Worm (Caenorhabditis elegans) whole organism, L4 larva: ENCODE results near the gene B0303.14.

Experiments used
- F49E8.2 ChIP-seq: sonication (generic microtip); optimal IDR thresholded peaks from 2 replicates; lab custom pipeline; 2016; ENCODE audit warnings: missing compliant biosample characterization, mild to moderate bottlenecking, missing genetic modification characterization, borderline replicate concordance
- T20F7.1 ChIP-seq: fragments of 200-800 bp; sonication (Bioruptor generic); optimal IDR thresholded peaks from 2 replicates; lab custom pipeline; 2018; ENCODE audit warnings: mild to moderate bottlenecking, missing genetic modification characterization, missing compliant biosample characterization
- Y5F2A.4 ChIP-seq: fragments of 200-800 bp; sonication (Bioruptor generic); optimal IDR thresholded peaks from 2 replicates; lab custom pipeline; 2018; ENCODE audit warnings: mild to moderate bottlenecking, missing genetic modification characterization, missing compliant biosample characterization
- Y75B8A.6 ChIP-seq: fragments of 200-800 bp; sonication (Bioruptor generic); IDR thresholded peaks from 2 replicates; pipeline ENCODE4 v1.3.6; 2022; ENCODE audit warnings: missing genetic modification reagents, missing genetic modification characterization, missing compliant biosample characterization
- aha-1 ChIP-seq: fragments of 150-350 bp; peaks from one replicate; lab custom pipeline; 2014; ENCODE audit warnings: missing biosample characterization, missing genetic modification characterization
- aly-2 ChIP-seq: sonication (generic microtip); optimal IDR thresholded peaks from 2 replicates; lab custom pipeline; 2018; ENCODE audit warnings: missing biosample characterization, missing genetic modification characterization
- ceh-28 ChIP-seq: fragments of 150-350 bp; optimal IDR thresholded peaks from 2 replicates; lab custom pipeline; 2014; ENCODE audit warnings: missing biosample characterization, missing genetic modification reagents, missing genetic modification characterization
- ceh-44 ChIP-seq: fragments of 200-800 bp; sonication (Bioruptor generic); IDR thresholded peaks from 2 replicates; pipeline ENCODE4 v1.3.6; 2022; ENCODE audit warnings: missing genetic modification reagents, missing genetic modification characterization, missing compliant biosample characterization
- ceh-62 ChIP-seq: sonication (generic microtip); optimal IDR thresholded peaks from 2 replicates; lab custom pipeline; 2017; ENCODE audit warnings: missing biosample characterization, missing genetic modification characterization
- ceh-82 ChIP-seq: sonication (generic microtip); optimal IDR thresholded peaks from 2 replicates; lab custom pipeline; 2017; ENCODE audit warnings: missing biosample characterization, missing genetic modification characterization
- daf-16 ChIP-seq, 3 experiments: sonication (generic microtip); optimal IDR thresholded peaks; 2 replicates each; lab custom pipeline; 2016 to 2017; ENCODE audit warnings: missing genetic modification characterization in 3 of 3, missing genetic modification reagents in 3 of 3, mild to moderate bottlenecking in 2 of 3, missing compliant biosample characterization in 2 of 3, missing biosample characterization in 1 of 3, moderate library complexity in 1 of 3
- daf-19 ChIP-seq: fragments of 200-800 bp; sonication (Bioruptor generic); conservative IDR thresholded peaks from 2 replicates; pipeline ENCODE4 v1.3.6; 2022; ENCODE audit warnings: missing genetic modification characterization, missing compliant biosample characterization
- dmd-6 ChIP-seq: fragments of 200-800 bp; sonication (Bioruptor generic); IDR thresholded peaks from 2 replicates; pipeline ENCODE4 v1.3.6; 2022; ENCODE audit warnings: missing genetic modification reagents, missing genetic modification characterization, missing compliant biosample characterization
- dmd-8 ChIP-seq: fragments of 200-800 bp; sonication (Bioruptor generic); IDR thresholded peaks from 2 replicates; pipeline ENCODE4 v1.3.6; 2022; ENCODE audit warnings: missing genetic modification characterization, missing compliant biosample characterization
- dmd-9 ChIP-seq: fragments of 200-800 bp; sonication (Bioruptor generic); IDR thresholded peaks from 2 replicates; pipeline ENCODE4 v1.3.6; 2022; ENCODE audit warnings: missing genetic modification reagents, missing genetic modification characterization, missing compliant biosample characterization
- dve-1 ChIP-seq: sonication (generic microtip); optimal IDR thresholded peaks from 2 replicates; lab custom pipeline; 2017; ENCODE audit warnings: antibody characterized with exemption, mild to moderate bottlenecking, missing genetic modification characterization, missing compliant biosample characterization; ENCODE audit not compliant: insufficient read depth
- gei-8 ChIP-seq: fragments of 200-800 bp; sonication (Bioruptor generic); optimal IDR thresholded peaks from 2 replicates; lab custom pipeline; 2018; ENCODE audit warnings: mild to moderate bottlenecking, missing genetic modification characterization, missing compliant biosample characterization
- hif-1 ChIP-seq, 2 experiments: sonication (generic microtip); optimal IDR thresholded peaks; 2 replicates each; lab custom pipeline; 2016 to 2017; ENCODE audit warnings: missing compliant biosample characterization in 2 of 2, missing genetic modification characterization in 2 of 2, missing genetic modification reagents in 2 of 2, missing genotype in 2 of 2, mild to moderate bottlenecking in 1 of 2
- hlh-11 ChIP-seq: fragments of 200-800 bp; sonication (Bioruptor generic); optimal IDR thresholded peaks from 2 replicates; lab custom pipeline; 2018; ENCODE audit warnings: mild to moderate bottlenecking, missing genetic modification characterization, missing compliant biosample characterization
- hlh-30 ChIP-seq: sonication (generic microtip); optimal IDR thresholded peaks from 2 replicates; lab custom pipeline; 2017; ENCODE audit warnings: antibody characterized with exemption, mild to moderate bottlenecking, missing genetic modification characterization, missing compliant biosample characterization; ENCODE audit not compliant: insufficient read depth
- hmg-1.1 ChIP-seq: fragments of 200-800 bp; sonication (Bioruptor generic); IDR thresholded peaks from 2 replicates; pipeline ENCODE4 v1.3.6; 2022; ENCODE audit warnings: missing genetic modification reagents, missing genetic modification characterization, missing compliant biosample characterization
- lin-13 ChIP-seq: fragments of 150-350 bp; optimal IDR thresholded peaks from 2 replicates; lab custom pipeline; 2014; ENCODE audit warnings: missing biosample characterization, missing genetic modification reagents, missing genetic modification characterization
- lin-29 ChIP-seq: fragments of 200-800 bp; sonication (Bioruptor generic); IDR thresholded peaks from 2 replicates; pipeline ENCODE4 v1.3.6; 2022; ENCODE audit warnings: missing genetic modification reagents, missing genetic modification characterization, missing compliant biosample characterization
- lin-38 ChIP-seq: fragments of 200-800 bp; sonication (Bioruptor generic); IDR thresholded peaks from 2 replicates; pipeline ENCODE4 v1.3.6; 2022; ENCODE audit warnings: missing genetic modification reagents, missing genetic modification characterization, missing compliant biosample characterization
- lir-3 ChIP-seq: sonication (generic microtip); optimal IDR thresholded peaks from 2 replicates; lab custom pipeline; 2016; ENCODE audit warnings: mild to moderate bottlenecking, missing genetic modification characterization, missing compliant biosample characterization
- lsy-2 ChIP-seq, 2 experiments: fragments of 150-350 bp in 1 of 2; sonication (generic microtip) in 1 of 2; optimal IDR thresholded peaks; 2 replicates each; lab custom pipeline; 2014 to 2017; ENCODE audit warnings: missing biosample characterization in 2 of 2, missing genetic modification characterization in 2 of 2
- madf-9 ChIP-seq: fragments of 200-800 bp; sonication (Bioruptor generic); conservative IDR thresholded peaks from 2 replicates; pipeline ENCODE4 v1.3.6; 2022; ENCODE audit warnings: missing genetic modification reagents, missing genetic modification characterization, missing compliant biosample characterization
- mdt-29 ChIP-seq: fragments of 200-800 bp; sonication (Bioruptor generic); IDR thresholded peaks from 2 replicates; pipeline ENCODE4 v1.3.6; 2022; ENCODE audit warnings: missing genetic modification reagents, missing genetic modification characterization, missing compliant biosample characterization
- mep-1 ChIP-seq: fragments of 150-350 bp; sonication (generic microtip); optimal IDR thresholded peaks from 3 replicates; lab custom pipeline; 2014; ENCODE audit warnings: missing biosample characterization, missing genetic modification characterization
- mes-2 ChIP-seq: sonication (generic microtip); optimal IDR thresholded peaks from 2 replicates; lab custom pipeline; 2016; ENCODE audit warnings: missing genotype, mild to moderate bottlenecking, missing genetic modification characterization, missing compliant biosample characterization; ENCODE audit not compliant: poor library complexity, severe bottlenecking
- nhr-102 ChIP-seq: sonication (generic microtip); optimal IDR thresholded peaks from 2 replicates; lab custom pipeline; 2016; ENCODE audit warnings: mild to moderate bottlenecking, missing genetic modification characterization, moderate library complexity, missing compliant biosample characterization
- nhr-11 ChIP-seq: fragments of 150-350 bp; optimal IDR thresholded peaks from 2 replicates; lab custom pipeline; 2014; ENCODE audit warnings: missing biosample characterization, missing genetic modification characterization
- nhr-28 ChIP-seq: fragments of 150-350 bp; optimal IDR thresholded peaks from 2 replicates; lab custom pipeline; 2014; ENCODE audit warnings: missing biosample characterization, missing genetic modification characterization
- nhr-6 ChIP-seq: fragments of 150-350 bp; optimal IDR thresholded peaks from 2 replicates; lab custom pipeline; 2014; ENCODE audit warnings: missing biosample characterization, missing genetic modification characterization
- pha-4 ChIP-seq, 2 experiments: fragments of 150-350 bp in 1 of 2; fragments of 200-800 bp in 1 of 2; sonication (Bioruptor generic) in 1 of 2; IDR thresholded peaks in 1 of 2; optimal IDR thresholded peaks in 1 of 2; 2 replicates each; pipeline versions ENCODE4 v1.3.6 to Lab custom; 2014 to 2022; ENCODE audit warnings: missing genetic modification characterization in 2 of 2, missing genetic modification reagents in 2 of 2, missing biosample characterization in 1 of 2, missing compliant biosample characterization in 1 of 2
- pqm-1 ChIP-seq: sonication (generic microtip); optimal IDR thresholded peaks from 2 replicates; lab custom pipeline; 2017; ENCODE audit warnings: missing biosample characterization, missing genetic modification characterization
- set-16 ChIP-seq: fragments of 200-800 bp; sonication (Bioruptor generic); IDR thresholded peaks from 2 replicates; pipeline ENCODE4 v1.3.6; 2022; ENCODE audit warnings: missing genetic modification reagents, missing genetic modification characterization, missing compliant biosample characterization
- snpc-1.2 ChIP-seq: fragments of 200-800 bp; sonication (Bioruptor generic); IDR thresholded peaks from 2 replicates; pipeline ENCODE4 v1.3.6; 2022; ENCODE audit warnings: missing genetic modification reagents, missing genetic modification characterization, missing compliant biosample characterization
- spr-1 ChIP-seq: sonication (generic microtip); optimal IDR thresholded peaks from 2 replicates; lab custom pipeline; 2016; ENCODE audit warnings: mild to moderate bottlenecking, missing genetic modification characterization, missing compliant biosample characterization
- unc-62 ChIP-seq, 3 experiments: fragments of 150-350 bp in 1 of 3; sonication (generic microtip); optimal IDR thresholded peaks in 2 of 3; peaks in 1 of 3; 1 replicate in 1 of 3; 2 replicates in 2 of 3; lab custom pipeline; 2014 to 2017; ENCODE audit warnings: missing biosample characterization in 3 of 3, missing genetic modification characterization in 3 of 3, missing genetic modification reagents in 3 of 3, missing genotype in 1 of 3
- vab-7 ChIP-seq: fragments of 200-800 bp; sonication (Bioruptor generic); IDR thresholded peaks from 2 replicates; pipeline ENCODE4 v1.3.6; 2022; ENCODE audit warnings: missing genetic modification reagents, missing genetic modification characterization, missing compliant biosample characterization

The B0303.14 gene

DNA sequence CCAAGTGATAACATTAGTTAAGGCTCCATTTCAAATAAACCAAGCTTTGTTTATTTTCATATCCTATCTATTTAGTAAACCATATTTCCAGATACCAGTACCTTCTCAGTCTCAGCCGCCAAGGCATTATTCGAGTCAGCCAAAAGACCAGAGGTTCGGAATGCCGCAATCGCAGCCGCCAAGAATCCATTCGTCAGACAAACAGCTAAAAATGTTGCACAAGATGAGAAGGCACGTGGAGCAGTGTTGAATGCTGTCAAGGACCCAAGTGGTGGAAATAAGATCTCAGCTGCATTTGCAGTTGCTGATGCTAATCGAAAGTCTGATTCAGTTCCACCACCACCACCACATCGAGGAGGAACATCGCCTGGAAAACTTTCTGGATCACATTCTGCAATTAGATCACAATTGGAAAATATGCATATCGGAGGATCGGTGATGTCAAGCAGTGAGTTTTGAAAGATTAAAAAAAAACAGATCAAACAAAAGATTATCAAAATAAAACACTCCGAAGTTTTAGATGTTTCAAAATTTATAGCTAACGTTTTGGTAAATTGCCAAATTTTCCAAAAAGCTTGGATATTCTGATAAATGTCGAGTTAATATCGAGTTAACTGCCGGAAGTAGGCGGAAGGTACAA, 18.6 kb downstream of the B0303.14 start:
- TF ChIP-seq Y5F2A.4 (GFP tag; lab: Kevin White, UChicago): no peak
- TF ChIP-seq mdt-29 (GFP tag; lab: Robert Waterston, UW): no peak
- TF ChIP-seq ceh-28 (tag; lab: Kevin White, UChicago): no peak
- no peak for TF ChIP-seq lin-29
- peak in 1 of 2 experiments; percentile 98 for TF ChIP-seq unc-62 (GFP tag; optimal IDR thresholded peaks at IDR 0.05 in 1 of 2; lab: Kevin White, UChicago)
- TF ChIP-seq unc-62 (tag; optimal IDR thresholded peaks at IDR 0.05; lab: Kevin White, UChicago): no peak
- peak; percentile 88 for TF ChIP-seq aha-1
- TF ChIP-seq spr-1 (tag; lab: Kevin White, UChicago): no peak

DNA sequence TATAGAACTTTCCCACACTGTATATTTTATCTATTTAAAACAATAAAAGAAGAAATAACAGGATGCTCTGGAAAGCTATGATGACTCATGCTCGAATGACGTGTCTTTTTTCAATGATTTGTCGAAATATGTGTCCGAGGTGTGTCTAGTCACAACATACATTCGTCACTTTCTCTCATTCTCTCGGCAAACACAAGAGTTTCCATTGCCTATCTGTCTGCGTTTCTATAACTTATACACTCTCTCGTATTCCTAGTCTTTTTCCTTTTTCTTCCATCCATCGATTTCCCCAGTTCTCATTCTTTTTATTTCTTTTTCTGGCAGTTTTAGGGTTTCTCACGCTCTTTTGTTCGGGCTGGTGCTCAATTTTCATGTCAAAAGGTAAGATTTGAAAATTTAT, 19.3 kb downstream of the B0303.14 start:
- TF ChIP-seq lin-38 (0 out of 2 replicates have a peak, but pooled peaks have one; percentile 8), ceh-82 (tag; lab: Kevin White, UChicago) (no peak), mep-1 (tag; lab: Kevin White, UChicago) (peak; percentile 30), ceh-62 (tag; lab: Kevin White, UChicago) (no peak), nhr-6 (tag; lab: Kevin White, UChicago) (peak; percentile 48), vab-7 (GFP tag; lab: Robert Waterston, UW) (no peak), nhr-102 (tag; lab: Kevin White, UChicago) (no peak), ceh-44 (GFP tag; lab: Robert Waterston, UW) (no peak), T20F7.1 (no peak), unc-62 (GFP tag; optimal IDR thresholded peaks at IDR 0.05 in 1 of 2; lab: Kevin White, UChicago) (no peak), unc-62 (tag; optimal IDR thresholded peaks at IDR 0.05; lab: Kevin White, UChicago) (no peak), aly-2 (tag; lab: Kevin White, UChicago) (no peak), F49E8.2 (tag; lab: Kevin White, UChicago) (no peak), mes-2 (tag; lab: Kevin White, UChicago) (peak; percentile 61), pha-4 (GFP tag; IDR thresholded peaks at IDR 0.05; lab: Robert Waterston, UW) (no peak), pha-4 (tag; optimal IDR thresholded peaks at IDR 0.05; lab: Kevin White, UChicago) (peak; percentile 28), set-16 (GFP tag; lab: Robert Waterston, UW) (no peak), daf-16 (GFP tag; optimal IDR thresholded peaks at IDR 0.05; lab: Kevin White, UChicago) (no peak), daf-16 (tag; optimal IDR thresholded peaks at IDR 0.05; lab: Kevin White, UChicago) (peak; percentile 21), daf-19 (GFP tag; lab: Robert Waterston, UW) (no peak), hlh-11 (tag; lab: Kevin White, UChicago) (peak; percentile 53), dmd-8 (GFP tag; lab: Robert Waterston, UW) (no peak), hmg-1.1 (no peak), nhr-28 (peak; percentile 94), pqm-1 (tag; lab: Kevin White, UChicago) (no peak), Y5F2A.4 (GFP tag; lab: Kevin White, UChicago) (no peak), dve-1 (peak; percentile 68), dmd-9 (no peak), snpc-1.2 (GFP tag; lab: Robert Waterston, UW) (no peak), lir-3 (tag; lab: Kevin White, UChicago) (no peak), Y75B8A.6 (GFP tag; lab: Robert Waterston, UW) (no peak), nhr-11 (tag; lab: Kevin White, UChicago) (no peak), lsy-2 (tag; optimal IDR thresholded peaks at IDR 0.05; lab: Kevin White, UChicago) (peak in 1 of 2 experiments; percentile 71), madf-9 (no peak), dmd-6 (GFP tag; lab: Robert Waterston, UW) (peak; percentile 54), hlh-30 (tag; lab: Kevin White, UChicago) (peak; percentile 47), mdt-29 (GFP tag; lab: Robert Waterston, UW) (no peak), lin-13 (GFP tag; lab: Kevin White, UChicago) (no peak), gei-8 (GFP tag; lab: Kevin White, UChicago) (no peak), hif-1 (tag; optimal IDR thresholded peaks at IDR 0.05; lab: Kevin White, UChicago) (peak in 1 of 2 experiments; percentile 12)
